Worm (Caenorhabditis elegans) whole organism, early embryonic: ENCODE results near the gene kat-1.

ENCODE experiments used
- B0310.2 ChIP-seq: sonication (generic microtip); optimal IDR thresholded peaks from 2 replicates; lab custom pipeline; 2016; ENCODE audit warnings: mild to moderate bottlenecking, missing genetic modification characterization, missing compliant biosample characterization
- F13C5.2 ChIP-seq: sonication (generic microtip); optimal IDR thresholded peaks from 2 replicates; lab custom pipeline; 2017; ENCODE audit warnings: mild to moderate bottlenecking, missing genetic modification characterization, inconsistent platforms, missing compliant biosample characterization
- aly-1 ChIP-seq: sonication (generic microtip); optimal IDR thresholded peaks from 2 replicates; lab custom pipeline; 2016; ENCODE audit warnings: missing genetic modification characterization, missing compliant biosample characterization
- ama-1 ChIP-seq: fragments of 150-350 bp; optimal IDR thresholded peaks from 2 replicates; lab custom pipeline; 2014
- ceh-13 ChIP-seq: fragments of 200-800 bp; sonication (Bioruptor generic); optimal IDR thresholded peaks from 2 replicates; lab custom pipeline; 2018; ENCODE audit warnings: mild to moderate bottlenecking, missing genetic modification characterization, missing compliant biosample characterization
- ceh-36 ChIP-seq: sonication (generic microtip); optimal IDR thresholded peaks from 2 replicates; lab custom pipeline; 2016; ENCODE audit warnings: missing genetic modification characterization, inconsistent platforms, missing compliant biosample characterization
- ets-7 ChIP-seq: sonication (generic microtip); optimal IDR thresholded peaks from 2 replicates; lab custom pipeline; 2016; ENCODE audit warnings: missing genotype, missing genetic modification characterization, missing compliant biosample characterization
- flt-1 ChIP-seq: fragments of 200-800 bp; sonication (Bioruptor generic); IDR thresholded peaks from 2 replicates; pipeline ENCODE4 v1.3.6; 2022; ENCODE audit warnings: missing genetic modification characterization, missing compliant biosample characterization
- hmbx-1 ChIP-seq: sonication (generic microtip); optimal IDR thresholded peaks from 2 replicates; lab custom pipeline; 2016; ENCODE audit warnings: mild to moderate bottlenecking, missing genetic modification characterization, missing compliant biosample characterization
- hmg-4 ChIP-seq: fragments of 200-800 bp; sonication (Bioruptor generic); optimal IDR thresholded peaks from 2 replicates; lab custom pipeline; 2018; ENCODE audit warnings: mild to moderate bottlenecking, missing genetic modification characterization, missing compliant biosample characterization
- hnd-1 ChIP-seq: sonication (generic microtip); optimal IDR thresholded peaks from 2 replicates; lab custom pipeline; 2016; ENCODE audit warnings: missing genetic modification characterization, missing compliant biosample characterization
- pes-1 ChIP-seq: fragments of 200-800 bp; sonication (Bioruptor generic); IDR thresholded peaks from 2 replicates; pipeline ENCODE4 v1.3.6; 2022; ENCODE audit warnings: missing genetic modification reagents, missing genetic modification characterization, missing compliant biosample characterization
- scrt-1 ChIP-seq: fragments of 200-800 bp; sonication (Bioruptor generic); IDR thresholded peaks from 2 replicates; pipeline ENCODE4 v1.3.6; 2022; ENCODE audit warnings: missing genetic modification characterization, missing compliant biosample characterization
- sea-1 ChIP-seq: fragments of 200-800 bp; sonication (Bioruptor generic); conservative IDR thresholded peaks from 2 replicates; pipeline ENCODE4 v1.3.6; 2022; ENCODE audit warnings: missing genetic modification characterization, missing compliant biosample characterization
- tbx-11 ChIP-seq: fragments of 200-800 bp; sonication (Bioruptor generic); IDR thresholded peaks from 2 replicates; pipeline ENCODE4 v1.3.6; 2022; ENCODE audit warnings: missing genetic modification characterization, missing compliant biosample characterization
- tbx-37 ChIP-seq: fragments of 200-800 bp; sonication (Bioruptor generic); conservative IDR thresholded peaks from 2 replicates; pipeline ENCODE4 v1.3.6; 2022; ENCODE audit warnings: missing genetic modification reagents, missing genetic modification characterization, missing compliant biosample characterization
- tra-4 ChIP-seq: sonication (generic microtip); optimal IDR thresholded peaks from 2 replicates; lab custom pipeline; 2017; ENCODE audit warnings: missing genetic modification characterization, missing compliant biosample characterization

kat-1 gene

DNA sequence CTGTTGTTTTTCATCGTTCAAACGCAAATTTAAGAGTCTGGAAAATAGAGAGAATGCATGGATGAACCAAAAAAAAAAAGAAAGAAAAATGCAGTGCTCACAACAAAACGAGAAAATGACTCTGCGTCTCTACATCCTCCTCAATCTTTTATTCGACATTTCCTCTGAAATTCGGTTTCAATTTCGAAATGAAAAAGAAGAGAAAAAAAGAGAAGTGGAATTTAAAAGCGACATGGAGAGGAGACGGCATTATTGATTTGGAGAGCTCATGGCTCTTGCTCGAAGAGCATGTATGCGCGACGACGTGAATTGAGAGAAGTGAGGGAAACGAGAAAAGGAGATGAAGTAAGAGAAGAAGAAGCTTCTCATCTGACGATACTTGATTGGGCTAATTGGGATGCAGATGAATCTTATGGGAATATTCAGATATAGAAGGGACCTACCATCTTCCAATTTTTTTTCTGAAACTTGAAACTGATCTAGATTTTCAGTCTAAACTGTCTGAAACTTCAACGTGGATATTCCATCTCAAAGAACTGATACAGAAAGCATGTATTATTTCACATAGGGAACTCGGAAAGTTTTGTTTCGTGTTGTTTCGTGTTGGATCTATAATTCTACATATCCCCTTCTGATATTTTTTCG lies 37.5 kb downstream of the kat-1 start:
- no peak for TF ChIP-seq sea-1 (GFP tag; lab: Robert Waterston, UW)

DNA sequence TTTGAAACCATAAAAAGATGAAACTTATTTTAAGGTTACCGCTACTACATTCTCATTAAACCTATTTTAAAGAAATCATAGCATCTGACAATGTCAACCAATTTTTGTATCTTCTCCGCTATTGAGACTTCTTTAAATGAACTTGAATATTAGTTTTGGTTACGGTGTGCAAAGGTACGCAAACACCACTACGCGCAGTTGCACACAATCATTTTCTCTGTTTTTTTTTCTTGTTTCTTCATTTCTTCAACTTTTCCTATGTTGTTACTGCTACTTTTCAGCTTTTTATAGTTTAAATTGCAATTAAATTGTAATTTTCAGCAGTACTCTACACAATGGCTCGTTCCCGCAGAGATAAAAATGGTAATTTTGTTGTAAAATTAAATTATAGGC lies 38.0 kb downstream of the kat-1 start, which contains the start of gene F10E7.5:
F10E7.5 (plus strand) TSS at position 322 of the 393 bp plus-strand sequence.
- TF ChIP-seq hnd-1 (tag; lab: Kevin White, UChicago) (no peak), B0310.2 (no peak), ets-7 (tag; lab: Kevin White, UChicago) (no peak), ceh-13 (GFP tag; lab: Kevin White, UChicago) (no peak), F13C5.2 (tag; lab: Kevin White, UChicago) (peak; percentile 68)

DNA sequence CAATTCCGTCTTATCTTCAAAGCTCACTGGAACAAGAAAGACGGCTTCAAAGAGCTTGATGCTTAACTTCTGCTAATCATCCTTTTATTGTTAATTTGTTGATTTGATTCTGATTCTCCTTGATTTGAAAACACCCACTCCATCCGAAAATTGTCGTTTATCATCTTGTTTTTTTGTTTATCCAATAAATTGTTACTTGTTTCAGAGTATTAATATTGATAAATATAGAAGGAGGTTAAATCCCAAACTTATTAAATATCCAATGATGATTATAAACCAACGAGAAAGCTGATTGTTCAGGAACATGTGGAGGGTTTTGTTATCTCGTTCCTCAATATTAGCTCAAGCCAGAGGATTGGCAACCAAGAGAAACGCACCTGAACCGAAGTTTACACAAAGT lies 39.2 kb downstream of the kat-1 start, which contains the start of gene F10E7.6:
F10E7.6 (plus strand) TSS at position 301 of the 400 bp plus-strand sequence.
- TF ChIP-seq sea-1 (GFP tag; lab: Robert Waterston, UW) = no peak

DNA sequence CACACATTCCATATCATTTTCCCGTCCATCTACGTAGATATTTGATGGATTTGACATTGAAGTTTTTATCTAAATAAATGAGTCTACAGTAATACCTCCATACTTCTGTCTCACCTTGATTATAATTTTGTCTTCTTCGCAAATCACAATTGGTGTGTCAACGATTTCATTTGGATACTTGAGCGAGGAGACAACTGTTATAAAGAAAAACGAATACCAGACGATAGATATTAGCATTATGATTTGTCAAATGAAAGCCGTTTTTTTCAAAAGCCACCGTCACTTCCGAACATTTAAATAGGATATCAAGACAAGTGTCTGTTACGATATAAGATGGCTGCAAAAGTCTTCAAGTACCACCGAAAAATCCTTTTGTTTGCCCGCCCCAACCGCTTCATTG lies 42.0 kb downstream of the kat-1 start, which contains the start of gene cutl-5:
cutl-5 (minus strand) TSS at position 269 of the 400 bp plus-strand sequence.
- no peak for TF ChIP-seq B0310.2
- TF ChIP-seq tbx-37 (GFP tag; lab: Robert Waterston, UW) = no peak
- TF ChIP-seq ceh-36 (tag; lab: Kevin White, UChicago) = no peak
- no peak for TF ChIP-seq hnd-1 (tag; lab: Kevin White, UChicago)

DNA sequence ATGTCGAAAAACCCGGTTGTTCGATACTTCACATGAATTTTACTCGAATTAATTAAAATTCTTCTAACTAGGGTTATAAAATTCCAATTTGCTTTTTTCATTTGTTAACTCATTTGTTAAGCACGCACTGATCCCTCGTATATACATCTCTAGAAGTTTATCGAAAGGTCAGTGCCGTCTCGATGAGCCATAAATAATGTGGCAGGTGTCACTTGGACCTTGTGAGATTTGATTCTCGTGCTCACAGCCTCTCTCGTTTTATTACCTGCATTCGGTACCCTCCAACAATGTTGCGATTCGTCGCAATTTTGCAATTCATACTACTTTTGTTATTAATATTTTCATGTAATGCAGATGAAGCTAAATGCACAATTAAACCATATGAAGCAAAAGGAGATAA lies 42.7 kb downstream of the kat-1 start, which contains the start of gene spon-1:
spon-1 (plus strand) TSS at position 208 of the 400 bp plus-strand sequence.
- TF ChIP-seq ceh-13 (GFP tag; lab: Kevin White, UChicago) (no peak), ets-7 (tag; lab: Kevin White, UChicago) (no peak), ceh-36 (tag; lab: Kevin White, UChicago) (no peak), pes-1 (GFP tag; lab: Robert Waterston, UW) (no peak)

DNA sequence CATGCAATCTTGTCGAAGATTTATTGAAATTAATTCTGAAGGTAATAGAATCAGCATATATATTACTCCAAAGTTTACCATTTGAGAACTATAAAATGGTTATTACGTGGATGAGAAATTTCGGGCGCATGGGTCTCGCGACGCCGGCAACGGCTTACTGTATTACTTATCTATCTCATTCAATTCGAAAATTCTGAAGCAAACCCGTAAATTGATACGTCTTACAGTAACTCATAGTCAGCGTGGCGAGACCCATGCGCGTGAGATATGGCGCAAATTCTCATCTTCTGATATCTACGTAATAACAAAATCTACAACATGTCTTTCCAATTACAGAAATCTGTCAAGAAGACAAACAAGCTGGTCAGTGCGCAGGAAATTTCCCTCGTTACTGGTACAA lies 45.9 kb downstream of the kat-1 start:
- no peak for TF ChIP-seq sea-1 (GFP tag; lab: Robert Waterston, UW)
- no peak for TF ChIP-seq pes-1 (GFP tag; lab: Robert Waterston, UW)
- TF ChIP-seq hmbx-1 = no peak
- no peak for TF ChIP-seq tbx-37 (GFP tag; lab: Robert Waterston, UW)
- TF ChIP-seq flt-1 (GFP tag; lab: Robert Waterston, UW) = no peak
- no peak for TF ChIP-seq ceh-36 (tag; lab: Kevin White, UChicago)
- TF ChIP-seq ceh-13 (GFP tag; lab: Kevin White, UChicago) = no peak
- no peak for TF ChIP-seq F13C5.2 (tag; lab: Kevin White, UChicago)
- TF ChIP-seq ets-7 (tag; lab: Kevin White, UChicago) = no peak
- no peak for TF ChIP-seq tbx-11
- no peak for TF ChIP-seq ama-1 (lab: Kevin White, UChicago)
- no peak for TF ChIP-seq aly-1 (tag; lab: Kevin White, UChicago)
- no peak for TF ChIP-seq B0310.2
- TF ChIP-seq hnd-1 (tag; lab: Kevin White, UChicago) = no peak
- no peak for TF ChIP-seq scrt-1 (GFP tag; lab: Robert Waterston, UW)
- TF ChIP-seq tra-4 = no peak

DNA sequence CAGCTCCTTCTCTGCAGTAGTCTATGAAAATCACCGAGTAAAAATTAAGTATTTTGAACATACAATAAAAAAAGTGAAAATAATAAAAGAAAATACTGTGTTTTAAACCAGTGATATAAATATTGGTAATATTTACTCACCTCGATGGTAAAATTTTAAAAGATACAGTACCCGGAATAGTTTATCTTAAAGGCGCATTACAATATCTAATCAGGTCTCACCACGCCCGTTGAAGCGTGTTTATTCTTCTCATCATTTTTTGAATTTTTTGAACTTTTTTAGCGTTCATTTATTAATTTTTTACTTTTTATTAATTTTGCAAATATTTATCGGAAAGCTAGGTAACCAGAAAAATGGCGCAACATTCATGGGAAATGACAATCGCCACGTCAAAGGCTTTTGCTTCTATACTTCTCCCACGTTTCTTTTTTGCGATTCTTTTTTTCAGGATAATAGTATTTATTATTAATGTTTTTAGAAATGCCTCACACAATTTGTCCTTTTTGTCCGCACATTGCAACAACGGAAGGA lies 48.2 kb downstream of the kat-1 start, which contains the start of gene F10E7.2:
F10E7.2 (plus strand) TSS at position 481 of the 531 bp plus-strand sequence.
- TF ChIP-seq scrt-1 (GFP tag; lab: Robert Waterston, UW) (no peak), ama-1 (lab: Kevin White, UChicago) (no peak), hmg-4 (GFP tag; lab: Kevin White, UChicago) (no peak), B0310.2 (no peak), tbx-11 (no peak), aly-1 (tag; lab: Kevin White, UChicago) (no peak), F13C5.2 (tag; lab: Kevin White, UChicago) (no peak), flt-1 (GFP tag; lab: Robert Waterston, UW) (no peak), ets-7 (tag; lab: Kevin White, UChicago) (no peak), hmbx-1 (no peak), tra-4 (no peak), sea-1 (GFP tag; lab: Robert Waterston, UW) (no peak), pes-1 (GFP tag; lab: Robert Waterston, UW) (no peak), hnd-1 (tag; lab: Kevin White, UChicago) (no peak), ceh-13 (GFP tag; lab: Kevin White, UChicago) (no peak)

DNA sequence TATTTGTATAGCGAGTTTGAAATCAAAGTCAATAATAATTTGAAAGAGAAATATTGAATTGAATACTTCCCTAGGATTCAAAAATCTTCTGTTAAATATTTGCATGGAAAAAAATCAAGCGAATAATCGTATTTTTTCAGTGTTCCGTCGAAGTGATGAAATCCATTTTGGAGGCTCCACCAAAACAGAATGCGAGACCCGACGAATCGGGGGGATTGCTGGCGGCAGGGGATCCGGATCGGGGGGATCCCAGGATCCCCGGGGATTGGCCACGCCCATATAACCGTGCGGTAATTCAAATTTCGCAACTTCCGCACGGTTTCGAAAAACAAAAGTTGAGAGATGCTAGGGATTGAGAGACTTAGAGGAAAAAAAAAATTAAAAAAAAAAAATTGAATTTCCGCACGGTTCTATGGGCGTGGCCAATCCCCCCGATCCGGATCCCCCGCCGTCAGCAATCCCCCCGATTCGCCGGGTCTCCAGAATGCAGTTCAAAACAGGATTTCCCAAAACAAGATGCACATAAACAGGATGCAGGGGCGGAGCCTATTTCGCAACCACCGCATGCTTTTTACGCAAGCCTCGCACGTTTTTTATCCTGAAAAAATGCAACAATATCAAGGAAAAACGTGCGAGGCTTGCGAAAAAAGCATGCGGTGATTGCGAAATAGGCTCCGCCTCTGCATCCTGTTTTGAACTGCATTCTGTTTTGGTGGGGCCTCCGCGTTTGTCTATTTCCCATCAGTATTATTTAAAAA lies 49.2 kb downstream of the kat-1 start, which contains the start of gene F10E7.11:
F10E7.11 (minus strand) TSS at position 232 of the 758 bp plus-strand sequence.
- TF ChIP-seq aly-1 (tag; lab: Kevin White, UChicago) (no peak), pes-1 (GFP tag; lab: Robert Waterston, UW) (no peak), scrt-1 (GFP tag; lab: Robert Waterston, UW) (no peak), F13C5.2 (tag; lab: Kevin White, UChicago) (no peak), hnd-1 (tag; lab: Kevin White, UChicago) (no peak), ceh-13 (GFP tag; lab: Kevin White, UChicago) (no peak), tbx-37 (GFP tag; lab: Robert Waterston, UW) (no peak), hmbx-1 (no peak), B0310.2 (no peak), tra-4 (no peak), tbx-11 (no peak), hmg-4 (GFP tag; lab: Kevin White, UChicago) (no peak), ama-1 (lab: Kevin White, UChicago) (no peak), ceh-36 (tag; lab: Kevin White, UChicago) (no peak), flt-1 (GFP tag; lab: Robert Waterston, UW) (no peak), ets-7 (tag; lab: Kevin White, UChicago) (no peak), sea-1 (GFP tag; lab: Robert Waterston, UW) (no peak)
